Fruit fly (Drosophila melanogaster) whole organism, prepupa: ENCODE results near the gene CG13994.

Source experiments
- Blimp-1 ChIP-seq: fragments of 200-800 bp; sonication (Bioruptor generic); optimal IDR thresholded peaks from 3 replicates; lab custom pipeline; 2017; ENCODE audit warnings: missing biosample characterization, missing genetic modification characterization, mild to moderate bottlenecking, moderate library complexity, missing genetic modification reagents
- CG10669 ChIP-seq: fragments of 200-800 bp; sonication (Bioruptor generic); optimal IDR thresholded peaks from 3 replicates; lab custom pipeline; 2018; ENCODE audit warnings: missing biosample characterization, mild to moderate bottlenecking, missing genetic modification characterization, moderate library complexity
- CG11762 ChIP-seq: fragments of 200-800 bp; sonication (Bioruptor generic); optimal IDR thresholded peaks from 3 replicates; lab custom pipeline; 2016; ENCODE audit warnings: missing biosample characterization, missing genetic modification characterization; ENCODE audit not compliant: insufficient read depth
- CG15336 ChIP-seq: fragments of 200-800 bp; sonication (Bioruptor generic); IDR thresholded peaks from 2 replicates; pipeline ENCODE4 v1.3.6; 2022; ENCODE audit warnings: missing biosample characterization, missing genetic modification characterization
- CG1621 ChIP-seq: fragments of 200-800 bp; sonication (Bioruptor generic); optimal IDR thresholded peaks from 3 replicates; lab custom pipeline; 2018; ENCODE audit warnings: missing biosample characterization, mild to moderate bottlenecking, missing genetic modification characterization
- CG16779 ChIP-seq: fragments of 200-800 bp; sonication (Bioruptor generic); optimal IDR thresholded peaks from 3 replicates; lab custom pipeline; 2017; ENCODE audit warnings: missing biosample characterization, mild to moderate bottlenecking, missing genetic modification characterization
- CG32006 ChIP-seq: fragments of 200-800 bp; sonication (Bioruptor generic); optimal IDR thresholded peaks from 3 replicates; lab custom pipeline; 2017; ENCODE audit warnings: missing biosample characterization, mild to moderate bottlenecking, missing genetic modification characterization
- CG3919 ChIP-seq: fragments of 200-800 bp; sonication (Bioruptor generic); optimal IDR thresholded peaks from 3 replicates; lab custom pipeline; 2016; ENCODE audit warnings: missing biosample characterization, missing genetic modification characterization
- CG4318 ChIP-seq: fragments of 200-800 bp; sonication (Bioruptor generic); optimal IDR thresholded peaks from 3 replicates; lab custom pipeline; 2017; ENCODE audit warnings: missing biosample characterization, mild to moderate bottlenecking, missing genetic modification characterization
- CG6163 ChIP-seq: fragments of 200-800 bp; sonication (Bioruptor generic); IDR thresholded peaks from 3 replicates; pipeline ENCODE4 v1.3.6; 2022; ENCODE audit warnings: missing biosample characterization, missing genetic modification characterization
- CG6276 ChIP-seq: fragments of 200-800 bp; sonication (Bioruptor generic); optimal IDR thresholded peaks from 2 replicates; lab custom pipeline; 2017; ENCODE audit warnings: missing biosample characterization, mild to moderate bottlenecking, missing genetic modification characterization
- CG6854 ChIP-seq: fragments of 200-800 bp; sonication (Bioruptor generic); optimal IDR thresholded peaks from 2 replicates; lab custom pipeline; 2017; ENCODE audit warnings: missing biosample characterization, mild to moderate bottlenecking, missing genetic modification characterization
- CG8119 ChIP-seq: fragments of 200-800 bp; sonication (Bioruptor generic); IDR thresholded peaks from 3 replicates; pipeline ENCODE4 v1.3.6; 2022; ENCODE audit warnings: missing biosample characterization, missing genetic modification characterization
- CG8319 ChIP-seq: fragments of 200-800 bp; sonication (Bioruptor generic); optimal IDR thresholded peaks from 3 replicates; lab custom pipeline; 2016; ENCODE audit warnings: missing biosample characterization, missing genetic modification characterization
- CG9139 ChIP-seq: fragments of 200-800 bp; sonication (Bioruptor generic); optimal IDR thresholded peaks from 3 replicates; lab custom pipeline; 2017; ENCODE audit warnings: missing biosample characterization, mild to moderate bottlenecking, missing genetic modification characterization
- Eip78C ChIP-seq: fragments of 200-800 bp; sonication (Bioruptor generic); peaks from one replicate; lab custom pipeline; 2016; ENCODE audit warnings: missing biosample characterization, missing genetic modification characterization
- Eip93F ChIP-seq: fragments of 200-800 bp; sonication (Bioruptor generic); optimal IDR thresholded peaks from 2 replicates; lab custom pipeline; 2016; ENCODE audit warnings: missing biosample characterization, mild to moderate bottlenecking, missing genetic modification characterization
- Ets21C ChIP-seq: fragments of 200-800 bp; sonication (Bioruptor generic); optimal IDR thresholded peaks from 3 replicates; lab custom pipeline; 2016; ENCODE audit warnings: missing biosample characterization, missing genetic modification characterization
- Hr39 ChIP-seq: fragments of 200-800 bp; sonication (Bioruptor generic); optimal IDR thresholded peaks from 2 replicates; lab custom pipeline; 2016; ENCODE audit warnings: missing biosample characterization, missing genetic modification characterization
- Hr4 ChIP-seq: fragments of 200-800 bp; sonication (Bioruptor generic); optimal IDR thresholded peaks from 3 replicates; lab custom pipeline; 2016; ENCODE audit warnings: missing biosample characterization, missing genetic modification characterization
- Met ChIP-seq: fragments of 200-800 bp; sonication (Bioruptor generic); optimal IDR thresholded peaks from 3 replicates; lab custom pipeline; 2016; ENCODE audit warnings: missing biosample characterization, missing genetic modification characterization
- OdsH ChIP-seq: fragments of 200-800 bp; sonication (Bioruptor generic); optimal IDR thresholded peaks from 3 replicates; lab custom pipeline; 2016; ENCODE audit warnings: missing biosample characterization, missing genetic modification characterization
- Sox14 ChIP-seq: fragments of 200-800 bp; sonication (Bioruptor generic); optimal IDR thresholded peaks from 3 replicates; lab custom pipeline; 2016; ENCODE audit warnings: missing biosample characterization, missing genetic modification characterization
- achi ChIP-seq: fragments of 200-800 bp; sonication (Bioruptor generic); optimal IDR thresholded peaks from 3 replicates; lab custom pipeline; 2016; ENCODE audit warnings: missing biosample characterization, missing genetic modification characterization
- acj6 ChIP-seq: fragments of 200-800 bp; sonication (Bioruptor generic); optimal IDR thresholded peaks from 3 replicates; lab custom pipeline; 2016; ENCODE audit warnings: missing biosample characterization, missing genetic modification characterization
- fd85E ChIP-seq: fragments of 200-800 bp; sonication (Bioruptor generic); optimal IDR thresholded peaks from 3 replicates; lab custom pipeline; 2016; ENCODE audit warnings: missing biosample characterization, missing genetic modification characterization
- fkh ChIP-seq: fragments of 200-800 bp; sonication (Bioruptor generic); optimal IDR thresholded peaks from 3 replicates; lab custom pipeline; 2017; ENCODE audit warnings: missing biosample characterization, mild to moderate bottlenecking, missing genetic modification characterization, moderate library complexity
- pdm3 ChIP-seq: fragments of 200-800 bp; sonication (Bioruptor generic); optimal IDR thresholded peaks from 3 replicates; lab custom pipeline; 2016; ENCODE audit warnings: missing biosample characterization, missing genetic modification characterization
- ss ChIP-seq, 2 experiments: fragments of 200-800 bp; sonication (Bioruptor generic); optimal IDR thresholded peaks; 2 replicates in 1 of 2; 3 replicates in 1 of 2; lab custom pipeline; 2017 to 2018; ENCODE audit warnings: mild to moderate bottlenecking in 2 of 2, missing biosample characterization in 2 of 2, missing genetic modification characterization in 2 of 2, moderate library complexity in 1 of 2
- svp ChIP-seq: fragments of 200-800 bp; sonication (Bioruptor generic); peaks from one replicate; lab custom pipeline; 2016; ENCODE audit warnings: missing biosample characterization, missing genetic modification characterization
- topi ChIP-seq: fragments of 200-800 bp; sonication (Bioruptor generic); optimal IDR thresholded peaks from 3 replicates; lab custom pipeline; 2016; ENCODE audit warnings: missing biosample characterization, missing genetic modification characterization
- vri ChIP-seq: fragments of 200-800 bp; sonication (Bioruptor generic); optimal IDR thresholded peaks from 3 replicates; lab custom pipeline; 2016; ENCODE audit warnings: missing biosample characterization, mild to moderate bottlenecking, missing genetic modification characterization

The CG13994 gene

dm6 chr2L:6080329-6080728 lies 17.5 kb downstream of the CG13994 start:
- TF ChIP-seq fkh (GFP tag; lab: Kevin White, UChicago): peak; percentile 91
- TF ChIP-seq CG16779 (tag; lab: Kevin White, UChicago): peak; percentile 39
- TF ChIP-seq CG6163: peak; percentile 28; the same call in 1 of the 3 replicates
- no peak for TF ChIP-seq acj6 (GFP tag; lab: Kevin White, UChicago)

DNA sequence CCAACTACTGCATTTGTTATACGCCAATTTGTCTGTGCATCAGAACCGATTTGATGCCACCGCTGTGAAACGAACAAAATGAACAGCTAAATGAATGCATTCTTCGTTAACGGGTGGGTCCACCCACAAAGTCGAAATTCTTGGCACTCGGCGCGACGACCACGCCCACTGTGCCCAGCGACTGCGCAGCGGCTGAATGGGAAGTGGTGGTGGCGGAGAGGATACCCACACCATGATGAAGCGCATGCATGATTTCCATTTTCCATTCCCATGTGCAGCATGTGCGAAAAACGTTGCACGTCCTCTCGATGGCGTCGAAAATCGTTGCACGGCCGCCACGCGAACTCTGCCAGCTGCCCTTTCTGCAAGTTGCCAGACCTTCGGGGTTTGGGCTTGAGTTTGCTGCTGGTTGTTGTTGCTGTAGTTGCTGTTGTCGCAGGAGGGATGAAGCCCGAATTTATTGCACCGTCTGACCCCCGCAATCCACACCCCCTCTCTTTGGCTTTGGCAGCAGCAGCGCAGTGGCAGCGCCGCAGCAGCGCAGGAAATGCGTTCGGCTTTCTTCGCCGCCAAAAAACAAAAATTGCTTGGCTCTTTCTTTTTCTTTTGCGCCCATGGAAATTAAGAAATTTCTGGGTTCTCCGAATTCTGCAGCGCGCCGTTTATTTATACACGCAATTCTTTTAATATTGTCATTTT lies 18.5 kb downstream of the CG13994 start:
- TF ChIP-seq CG8119 (no peak), CG11762 (GFP tag; lab: Kevin White, UChicago) (no peak), Blimp-1 (GFP tag; lab: Kevin White, UChicago) (peak; percentile 42), Eip93F (GFP tag; lab: Kevin White, UChicago) (peak; percentile 73), achi (no peak), CG6163 (peak; percentile 29; the same call in 1 of the 3 replicates), ss (GFP tag; optimal IDR thresholded peaks at IDR 0.05; lab: Kevin White, UChicago) (peak; percentile 54 to 73), Hr39 (GFP tag; lab: Kevin White, UChicago) (peak; percentile 4), CG9139 (GFP tag; lab: Kevin White, UChicago) (no peak), vri (GFP tag; lab: Kevin White, UChicago) (no peak), Met (GFP tag; lab: Kevin White, UChicago) (peak; percentile 100), CG1621 (no peak), Eip78C (GFP tag; lab: Kevin White, UChicago) (peak; percentile 93), pdm3 (GFP tag; lab: Kevin White, UChicago) (no peak), CG6854 (GFP tag; lab: Kevin White, UChicago) (peak; percentile 72), svp (GFP tag; lab: Kevin White, UChicago) (peak; percentile 93), fd85E (no peak)

DNA sequence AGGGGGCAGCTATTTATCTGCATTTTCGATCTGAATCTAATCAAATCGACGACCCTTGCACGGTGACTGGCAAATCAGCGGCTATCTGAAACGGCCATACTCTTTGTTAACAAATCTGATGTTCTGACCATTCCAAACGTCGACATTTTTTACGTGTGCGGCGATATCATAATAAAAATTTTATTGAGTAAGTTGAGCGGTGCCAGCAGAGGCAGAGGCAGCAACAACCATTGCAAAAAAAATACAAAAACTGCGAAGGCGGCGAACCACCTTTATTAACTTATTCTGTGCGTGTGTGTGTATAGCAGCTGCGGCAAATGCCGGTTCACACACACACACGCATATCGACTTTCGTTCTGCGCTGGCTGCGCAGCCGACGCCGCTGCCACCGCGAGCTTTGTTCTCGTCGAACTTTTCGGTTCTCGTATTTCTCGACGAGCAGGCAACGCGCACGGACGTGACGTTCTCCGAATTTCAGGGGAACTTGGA lies 19.4 kb downstream of the CG13994 start, which contains the start of gene Kr-h1:
TSS of gene Kr-h1 (plus strand) at position 447 of the 489 bp plus-strand sequence.
- TF ChIP-seq pdm3 (GFP tag; lab: Kevin White, UChicago) (no peak), Ets21C (no peak), CG3919 (GFP tag; lab: Kevin White, UChicago) (no peak), CG16779 (tag; lab: Kevin White, UChicago) (no peak), Eip78C (GFP tag; lab: Kevin White, UChicago) (peak; percentile 71), CG10669 (no peak), CG4318 (GFP tag; lab: Kevin White, UChicago) (no peak), CG32006 (GFP tag; lab: Kevin White, UChicago) (no peak), Hr4 (GFP tag; lab: Kevin White, UChicago) (no peak), topi (GFP tag; lab: Kevin White, UChicago) (no peak), Blimp-1 (GFP tag; lab: Kevin White, UChicago) (peak; percentile 54), CG8319 (no peak), Met (GFP tag; lab: Kevin White, UChicago) (peak; percentile 90), CG6854 (GFP tag; lab: Kevin White, UChicago) (peak; percentile 13), CG15336 (GFP tag; lab: Robert Waterston, UW) (no peak), fd85E (no peak), Sox14 (peak; percentile 41), CG6276 (GFP tag; lab: Kevin White, UChicago) (no peak), svp (GFP tag; lab: Kevin White, UChicago) (peak; percentile 68), vri (GFP tag; lab: Kevin White, UChicago) (peak; percentile 84)
- TF ChIP-seq, all 60 proteins: peak for 7

DNA sequence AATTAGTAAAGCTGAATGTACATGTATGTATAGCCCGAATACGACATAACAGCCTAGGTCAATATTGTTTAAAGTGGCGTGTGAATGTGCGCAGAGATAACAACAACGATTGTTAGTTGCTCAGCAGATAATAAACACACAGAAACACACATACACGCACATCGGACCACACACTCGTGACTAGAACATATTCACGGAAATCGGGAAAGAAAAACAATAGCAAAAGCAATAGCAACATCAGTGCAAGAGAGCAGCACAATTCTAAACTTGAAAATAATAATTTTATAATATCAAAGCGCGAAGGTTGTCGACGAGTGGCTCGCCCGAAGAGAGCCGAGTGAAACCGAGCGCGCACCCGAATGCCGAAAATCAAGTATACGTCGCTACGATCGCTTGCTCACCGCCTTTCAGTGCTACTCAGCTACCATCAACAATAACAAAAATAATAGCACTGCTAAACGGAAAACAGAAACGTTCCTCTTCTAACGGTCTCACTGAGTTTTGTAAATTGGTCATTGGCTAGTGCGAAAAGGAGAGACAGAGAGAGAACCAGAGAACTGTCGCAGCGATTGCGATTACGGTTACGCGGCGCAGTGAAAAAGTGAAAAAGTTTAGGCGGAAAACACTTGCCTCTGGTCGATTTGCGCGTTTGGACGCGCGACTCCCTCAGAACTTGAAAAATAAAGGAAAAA lies 20.3 kb downstream of the CG13994 start:
- peak; percentile 94 for TF ChIP-seq fkh (GFP tag; lab: Kevin White, UChicago)
- TF ChIP-seq OdsH (GFP tag; lab: Kevin White, UChicago): no peak
- peak; percentile 82 for TF ChIP-seq vri (GFP tag; lab: Kevin White, UChicago)
- TF ChIP-seq svp (GFP tag; lab: Kevin White, UChicago): peak; percentile 35
- TF ChIP-seq Eip78C (GFP tag; lab: Kevin White, UChicago): peak; percentile 59
- no peak for TF ChIP-seq CG10669
- TF ChIP-seq CG16779 (tag; lab: Kevin White, UChicago): peak; percentile 39
